Fruit fly (Drosophila melanogaster) whole organism, embryonic: Measurements from ENCODE around the gene Ssu72.

Source experiments
- Bdp1 ChIP-seq: fragments of 200-800 bp; sonication (Bioruptor generic); optimal IDR thresholded peaks from 3 replicates; lab custom pipeline; 2016; ENCODE audit warnings: missing biosample characterization, missing genetic modification characterization
- Bgb ChIP-seq: fragments of 200-800 bp; sonication (Bioruptor generic); IDR thresholded peaks from 2 replicates; pipeline ENCODE4 v1.3.6; 2022; ENCODE audit warnings: missing biosample characterization, missing genetic modification characterization; ENCODE audit not compliant: partially characterized antibody
- CG10543 ChIP-seq: fragments of 200-800 bp; sonication (Bioruptor generic); optimal IDR thresholded peaks from 3 replicates; lab custom pipeline; 2017; ENCODE audit warnings: missing biosample characterization, mild to moderate bottlenecking, missing genetic modification characterization, moderate library complexity
- CG11456 ChIP-seq: fragments of 200-800 bp; sonication (Bioruptor generic); IDR thresholded peaks from 3 replicates; pipeline ENCODE4 v1.3.6; 2022; ENCODE audit warnings: missing biosample characterization, missing genetic modification characterization
- CG13296 ChIP-seq: fragments of 200-800 bp; sonication (Bioruptor generic); optimal IDR thresholded peaks from 3 replicates; lab custom pipeline; 2018; ENCODE audit warnings: missing biosample characterization, mild to moderate bottlenecking, missing genetic modification characterization
- CG13894 ChIP-seq: fragments of 200-800 bp; sonication (Bioruptor generic); optimal IDR thresholded peaks from 3 replicates; lab custom pipeline; 2018; ENCODE audit warnings: missing biosample characterization, mild to moderate bottlenecking, missing genetic modification characterization, moderate library complexity
- CG14050 ChIP-seq: fragments of 200-800 bp; sonication (Bioruptor generic); IDR thresholded peaks from 3 replicates; pipeline ENCODE4 v1.3.6; 2022; ENCODE audit warnings: missing biosample characterization, missing genetic modification characterization
- CG1529 ChIP-seq: fragments of 200-800 bp; sonication (Bioruptor generic); optimal IDR thresholded peaks from 3 replicates; lab custom pipeline; 2018; ENCODE audit warnings: missing biosample characterization, missing genetic modification characterization
- CG1603 ChIP-seq: fragments of 200-800 bp; sonication (Bioruptor generic); optimal IDR thresholded peaks from 2 replicates; lab custom pipeline; 2019; ENCODE audit warnings: missing biosample characterization, mild to moderate bottlenecking, missing genetic modification characterization, moderate library complexity
- CG16779 ChIP-seq: fragments of 200-800 bp; sonication (Bioruptor generic); IDR thresholded peaks from 2 replicates; pipeline ENCODE4 v1.3.6; 2022; ENCODE audit warnings: missing biosample characterization, missing genetic modification characterization
- CG17186 ChIP-seq: fragments of 200-800 bp; sonication (Bioruptor generic); optimal IDR thresholded peaks from 3 replicates; lab custom pipeline; 2017; ENCODE audit warnings: missing biosample characterization, missing genetic modification reagents, missing genetic modification characterization
- CG1832 ChIP-seq: fragments of 200-800 bp; sonication (Bioruptor generic); optimal IDR thresholded peaks from 2 replicates; lab custom pipeline; 2017; ENCODE audit warnings: missing biosample characterization, mild to moderate bottlenecking, missing genetic modification characterization, inconsistent platforms
- CG2116 ChIP-seq: fragments of 200-800 bp; sonication (Bioruptor generic); optimal IDR thresholded peaks from 3 replicates; lab custom pipeline; 2018; ENCODE audit warnings: missing biosample characterization, mild to moderate bottlenecking, missing genetic modification characterization
- CG30020 ChIP-seq: fragments of 200-800 bp; optimal IDR thresholded peaks from 2 replicates; lab custom pipeline; 2019; ENCODE audit warnings: missing biosample characterization, mild to moderate bottlenecking, missing genetic modification characterization, moderate library complexity
- CG31441 ChIP-seq: fragments of 200-800 bp; sonication (Bioruptor generic); IDR thresholded peaks from 2 replicates; pipeline ENCODE4 v1.3.6; 2022; ENCODE audit warnings: missing biosample characterization, missing genetic modification characterization
- CG3847 ChIP-seq: fragments of 200-800 bp; sonication (Bioruptor generic); IDR thresholded peaks from 2 replicates; pipeline ENCODE4 v1.3.6; 2022; ENCODE audit warnings: missing biosample characterization, missing genetic modification characterization
- CG4328 ChIP-seq: fragments of 200-800 bp; sonication (Bioruptor generic); optimal IDR thresholded peaks from 3 replicates; lab custom pipeline; 2017; ENCODE audit warnings: missing biosample characterization, missing genetic modification reagents, missing genetic modification characterization
- CG6254 ChIP-seq: fragments of 200-800 bp; sonication (Bioruptor generic); optimal IDR thresholded peaks from 3 replicates; lab custom pipeline; 2017; ENCODE audit warnings: mild to moderate bottlenecking, missing biosample characterization, missing genetic modification reagents, missing genetic modification characterization
- CG8281 ChIP-seq: fragments of 200-800 bp; sonication (Bioruptor generic); optimal IDR thresholded peaks from 2 replicates; lab custom pipeline; 2018; ENCODE audit warnings: missing biosample characterization, mild to moderate bottlenecking, missing genetic modification characterization, moderate library complexity
- CG8478 ChIP-seq: fragments of >200 bp; optimal IDR thresholded peaks from 2 replicates; lab custom pipeline; 2018
- CG9817 ChIP-seq: fragments of 200-800 bp; sonication (Bioruptor generic); optimal IDR thresholded peaks from 2 replicates; lab custom pipeline; 2018; ENCODE audit warnings: missing biosample characterization, mild to moderate bottlenecking, missing genetic modification characterization, moderate library complexity
- CG9876 ChIP-seq: fragments of 200-800 bp; sonication (Bioruptor generic); optimal IDR thresholded peaks from 2 replicates; lab custom pipeline; 2016; ENCODE audit warnings: missing biosample characterization, missing genetic modification characterization
- Dbx ChIP-seq: fragments of 200-800 bp; sonication (Bioruptor generic); IDR thresholded peaks from 3 replicates; pipeline ENCODE4 v1.3.6; 2022; ENCODE audit warnings: missing biosample characterization, missing genetic modification characterization
- Drgx ChIP-seq: fragments of 200-800 bp; sonication (Bioruptor generic); IDR thresholded peaks from 2 replicates; pipeline ENCODE4 v1.3.6; 2022; ENCODE audit warnings: missing biosample characterization, missing genetic modification characterization
- HLH3B ChIP-seq: fragments of 200-800 bp; sonication (Bioruptor generic); IDR thresholded peaks from 2 replicates; pipeline ENCODE4 v1.3.6; 2022; ENCODE audit warnings: missing biosample characterization, missing genetic modification characterization
- HLHmδ ChIP-seq: fragments of 200-800 bp; sonication (Bioruptor generic); optimal IDR thresholded peaks from 2 replicates; lab custom pipeline; 2018; ENCODE audit warnings: missing biosample characterization, mild to moderate bottlenecking, missing genetic modification characterization, moderate library complexity
- HmgZ ChIP-seq: fragments of 200-800 bp; sonication (Bioruptor generic); optimal IDR thresholded peaks from 2 replicates; lab custom pipeline; 2018; ENCODE audit warnings: missing biosample characterization, mild to moderate bottlenecking, missing genetic modification characterization
- MBD-R2 ChIP-seq: fragments of 200-800 bp; sonication (Bioruptor generic); IDR thresholded peaks from 2 replicates; pipeline ENCODE4 v1.3.6; 2022; ENCODE audit warnings: missing biosample characterization, missing genetic modification characterization
- Med ChIP-seq: fragments of 200-800 bp; sonication (Bioruptor generic); peaks from one replicate; lab custom pipeline; 2016; ENCODE audit warnings: missing biosample characterization, missing genetic modification characterization, mild to moderate bottlenecking, inconsistent platforms, moderate library complexity
- Scr ChIP-seq: fragments of 200-800 bp; sonication (Bioruptor generic); IDR thresholded peaks from 2 replicates; pipeline ENCODE4 v1.3.6; 2022; ENCODE audit warnings: missing biosample characterization, missing genetic modification characterization; ENCODE audit not compliant: partially characterized antibody
- Sin3A ChIP-seq: fragments of >200 bp; optimal IDR thresholded peaks from 2 replicates; lab custom pipeline; 2018
- amos ChIP-seq: fragments of 200-800 bp; sonication (Bioruptor generic); IDR thresholded peaks from 2 replicates; pipeline ENCODE4 v1.3.6; 2022; ENCODE audit warnings: missing biosample characterization, missing genetic modification characterization; ENCODE audit not compliant: partially characterized antibody
- ci ChIP-seq: fragments of 200-800 bp; sonication (Bioruptor generic); IDR thresholded peaks from 3 replicates; pipeline ENCODE4 v1.3.6; 2022; ENCODE audit warnings: missing biosample characterization, missing genetic modification characterization
- dmrt11E ChIP-seq: fragments of 200-800 bp; sonication (Bioruptor generic); optimal IDR thresholded peaks from 3 replicates; lab custom pipeline; 2018; ENCODE audit warnings: missing biosample characterization, mild to moderate bottlenecking, missing genetic modification characterization, moderate library complexity
- jumu ChIP-seq: fragments of 200-800 bp; sonication (Bioruptor generic); optimal IDR thresholded peaks from 3 replicates; lab custom pipeline; 2016; ENCODE audit warnings: missing biosample characterization, missing genetic modification characterization
- mirr ChIP-seq: fragments of 200-800 bp; sonication (Bioruptor generic); optimal IDR thresholded peaks from 3 replicates; lab custom pipeline; 2018; ENCODE audit warnings: missing biosample characterization, mild to moderate bottlenecking, missing genetic modification characterization
- pho ChIP-seq: fragments of 200-800 bp; sonication (Bioruptor generic); optimal IDR thresholded peaks from 2 replicates; lab custom pipeline; 2016; ENCODE audit warnings: missing biosample characterization, missing genetic modification characterization
- ranshi ChIP-seq: fragments of 200-800 bp; sonication (Bioruptor generic); IDR thresholded peaks from 2 replicates; pipeline ENCODE4 v1.3.6; 2022; ENCODE audit warnings: missing biosample characterization, missing genetic modification characterization
- rib ChIP-seq: fragments of 200-800 bp; sonication (Bioruptor generic); IDR thresholded peaks from 2 replicates; pipeline ENCODE4 v1.3.6; 2022; ENCODE audit warnings: missing biosample characterization, missing genetic modification characterization
- sd ChIP-seq: fragments of 200-800 bp; sonication (Bioruptor generic); optimal IDR thresholded peaks from 3 replicates; lab custom pipeline; 2018; ENCODE audit warnings: missing biosample characterization, mild to moderate bottlenecking, missing genetic modification characterization, moderate library complexity
- sr ChIP-seq: fragments of 200-800 bp; sonication (Bioruptor generic); IDR thresholded peaks from 3 replicates; pipeline ENCODE4 v1.3.6; 2022; ENCODE audit warnings: missing biosample characterization, missing genetic modification characterization
- stc ChIP-seq: fragments of 200-800 bp; sonication (Bioruptor generic); IDR thresholded peaks from 2 replicates; pipeline ENCODE4 v1.3.6; 2022; ENCODE audit warnings: missing biosample characterization, missing genetic modification characterization
- stwl ChIP-seq: fragments of 200-800 bp; sonication (Bioruptor generic); optimal IDR thresholded peaks from 3 replicates; lab custom pipeline; 2018; ENCODE audit warnings: missing biosample characterization, mild to moderate bottlenecking, missing genetic modification characterization, moderate library complexity
- unpg ChIP-seq: fragments of 200-800 bp; sonication (Bioruptor generic); optimal IDR thresholded peaks from 3 replicates; lab custom pipeline; 2018; ENCODE audit warnings: missing biosample characterization, mild to moderate bottlenecking, missing genetic modification characterization, moderate library complexity
- zfh1 ChIP-seq: fragments of 200-800 bp; sonication (Bioruptor generic); IDR thresholded peaks from 3 replicates; pipeline ENCODE4 v1.3.6; 2022; ENCODE audit warnings: missing biosample characterization, missing genetic modification characterization

Gene Ssu72

DNA sequence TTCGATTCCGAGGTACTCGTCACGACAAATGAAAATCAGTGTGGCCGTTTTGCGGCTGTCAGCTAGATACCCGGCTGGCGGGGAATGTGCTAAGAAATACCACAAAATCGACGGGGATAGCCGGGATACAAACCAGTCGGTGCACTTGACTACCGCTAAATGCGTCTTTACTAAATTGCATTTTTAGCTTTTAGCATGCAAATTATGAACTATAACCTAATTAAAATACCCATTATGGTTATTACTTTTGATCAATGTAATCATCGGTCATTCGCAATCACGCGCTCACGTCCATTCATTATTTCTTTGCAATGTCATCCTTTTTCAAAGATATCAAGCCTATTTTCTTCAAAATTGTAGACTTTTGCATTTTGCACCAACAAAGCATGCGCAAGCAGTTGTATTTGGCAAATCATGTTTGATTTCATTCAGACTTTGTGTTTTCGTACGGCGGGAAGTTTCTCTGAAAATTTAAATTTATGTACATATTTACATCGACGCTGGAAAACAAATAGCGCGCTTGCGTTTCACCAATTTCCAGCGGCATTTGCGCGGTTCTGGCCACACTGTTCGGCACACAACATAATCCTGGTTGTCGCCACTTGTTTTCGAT is 25.9 kb upstream of the Ssu72 start, which contains the start of gene Rcd-1 (continued):
- no peak for TF ChIP-seq CG1529
- no peak for TF ChIP-seq unpg (GFP tag; lab: Kevin White, UChicago)
- peak; percentile 7; the same call in 1 of the 3 replicates for TF ChIP-seq Dbx
- TF ChIP-seq CG1603 (tag; lab: Kevin White, UChicago) = peak; percentile 68
- no peak for TF ChIP-seq ci (GFP tag; lab: Robert Waterston, UW)
- TF ChIP-seq HLH3B (GFP tag; lab: Robert Waterston, UW) = no peak
- no peak for TF ChIP-seq CG16779 (GFP tag; lab: Robert Waterston, UW)
- TF ChIP-seq CG4328 = no peak

DNA sequence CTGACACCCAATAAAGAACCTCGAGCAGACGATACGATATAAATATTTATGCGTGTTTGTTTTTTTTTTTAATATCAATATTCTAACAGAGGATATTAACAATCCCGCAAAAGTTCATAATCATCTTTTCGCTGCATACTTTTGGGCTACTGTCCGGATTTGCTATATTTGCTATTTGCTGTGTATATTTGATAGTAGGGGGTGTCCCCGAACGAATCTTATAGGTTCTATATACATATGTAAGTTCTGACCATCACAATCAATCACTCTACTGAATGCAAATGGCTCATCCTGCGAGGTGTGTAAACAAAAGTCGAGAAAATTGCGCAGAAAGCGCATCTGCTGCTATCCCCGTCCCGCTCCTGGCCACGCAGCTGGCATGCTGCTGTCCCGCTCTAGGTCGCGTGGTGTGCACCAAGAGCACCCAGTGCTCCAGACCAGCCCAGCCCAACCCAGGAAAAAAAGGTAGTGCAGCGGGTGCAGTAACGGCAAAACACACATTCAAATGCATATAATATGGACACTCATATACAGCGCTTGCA is 23.6 kb upstream of the Ssu72 start:
- TF ChIP-seq Bgb (GFP tag; lab: Robert Waterston, UW) (0 out of 2 replicates have a peak, but pooled peaks have one; percentile 13), MBD-R2 (GFP tag; lab: Robert Waterston, UW) (peak; percentile 34; the same call in 1 of the 2 replicates), CG8478 (lab: Kevin White, UChicago) (peak; percentile 59), Drgx (no peak), CG1832 (GFP tag; lab: Kevin White, UChicago) (peak; percentile 66), sr (GFP tag; lab: Robert Waterston, UW) (no peak), Med (peak; percentile 37), CG6254 (peak; percentile 46), Bdp1 (GFP tag; lab: Kevin White, UChicago) (no peak)
- TF ChIP-seq, all 482 proteins: peak for 6

DNA sequence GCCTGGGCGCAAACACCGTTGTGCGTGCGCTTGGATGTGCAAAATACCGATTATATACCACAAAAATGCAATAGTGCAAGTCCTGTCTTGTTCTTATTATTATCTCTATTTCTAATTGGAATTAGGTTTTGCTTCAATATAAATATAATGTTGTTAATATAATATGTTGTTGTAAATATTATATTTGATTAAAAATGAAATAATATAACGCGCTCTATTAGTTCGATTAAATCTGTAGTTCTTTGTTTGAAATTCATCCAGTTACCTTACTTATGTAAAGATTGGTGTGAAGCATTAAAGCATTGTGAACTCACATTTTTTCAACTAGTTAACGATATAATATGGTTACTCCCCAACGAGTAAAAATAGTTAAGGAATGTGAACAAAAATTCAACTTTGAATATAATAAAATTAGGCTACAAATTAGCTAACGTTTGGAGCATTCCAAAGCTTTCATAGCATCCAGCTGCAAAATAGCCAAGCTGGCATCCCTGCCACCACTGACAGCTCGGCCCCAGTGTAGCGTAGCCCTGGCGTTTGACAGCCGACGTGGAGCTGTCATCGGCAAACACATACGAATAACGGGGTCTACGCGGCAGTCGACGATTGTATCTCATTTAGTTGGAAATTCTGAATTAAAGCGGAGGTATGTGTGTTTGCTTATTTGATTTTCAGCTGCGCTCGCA is 21.4 kb upstream of the Ssu72 start, which contains the start of the genes CG12237 and Sec61gamma:
CG12237 (minus strand) TSS at position 51 of the 686 bp plus-strand sequence.
Sec61gamma (plus strand) TSS at position 509 of the 686 bp plus-strand sequence.
- TF ChIP-seq CG9817 (tag; lab: Kevin White, UChicago) = peak; percentile 29
- 0 out of 2 replicates have a peak, but pooled peaks have one; percentile 32 for TF ChIP-seq CG31441 (GFP tag; lab: Robert Waterston, UW)
- TF ChIP-seq amos (GFP tag; lab: Robert Waterston, UW) = peak; percentile 50; the same call in 1 of the 2 replicates
- TF ChIP-seq dmrt11E = peak; percentile 6
- peak; percentile 75 for TF ChIP-seq HmgZ (tag; lab: Kevin White, UChicago)
- TF ChIP-seq stwl = peak; percentile 45
- TF ChIP-seq stc (GFP tag; lab: Robert Waterston, UW) = 0 out of 2 replicates have a peak, but pooled peaks have one; percentile 5
- TF ChIP-seq CG10543 (GFP tag; lab: Kevin White, UChicago) = no peak
- TF ChIP-seq CG2116 (GFP tag; lab: Kevin White, UChicago) = peak; percentile 43
- peak; percentile 85 for TF ChIP-seq MBD-R2 (GFP tag; lab: Robert Waterston, UW)
- TF ChIP-seq CG9876 = no peak
- TF ChIP-seq jumu (GFP tag; lab: Kevin White, UChicago) = peak; percentile 6
- TF ChIP-seq rib (GFP tag; lab: Robert Waterston, UW) = peak; percentile 55
- TF ChIP-seq CG30020 (tag; lab: Kevin White, UChicago) = peak; percentile 28
- peak; percentile 16 for TF ChIP-seq Sin3A (lab: Kevin White, UChicago)
- TF ChIP-seq CG13894 (tag; lab: Kevin White, UChicago) = peak; percentile 61
- TF ChIP-seq mirr = peak; percentile 26
- peak; percentile 85 for TF ChIP-seq HLHmδ (GFP tag; lab: Kevin White, UChicago)
- TF ChIP-seq zfh1 = peak; percentile 33; the same call in 1 of the 3 replicates
- TF ChIP-seq pho = peak; percentile 10
- TF ChIP-seq CG13296 (GFP tag; lab: Kevin White, UChicago) = peak; percentile 35
- TF ChIP-seq Scr (GFP tag; lab: Robert Waterston, UW) = no peak
- peak; percentile 74 for TF ChIP-seq ci (GFP tag; lab: Robert Waterston, UW)
- TF ChIP-seq ranshi (GFP tag; lab: Robert Waterston, UW) = no peak
- TF ChIP-seq CG3847 (GFP tag; lab: Robert Waterston, UW) = peak; percentile 22; the same call in 1 of the 2 replicates
- peak; percentile 84 for TF ChIP-seq sd (tag; lab: Kevin White, UChicago)
- no peak for TF ChIP-seq CG14050 (GFP tag; lab: Robert Waterston, UW)
- TF ChIP-seq CG11456 = peak; percentile 62; the same call in 1 of the 3 replicates
- TF ChIP-seq CG8281 = no peak
- TF ChIP-seq CG17186 = peak; percentile 29
- TF ChIP-seq CG16779 (GFP tag; lab: Robert Waterston, UW) = no peak
